Worm (Caenorhabditis elegans) whole organism, L4 larva: ENCODE measurements around the gene C06E1.9.

ENCODE experiments used
- F49E8.2 ChIP-seq: sonication (generic microtip); optimal IDR thresholded peaks from 2 replicates; lab custom pipeline; 2016; ENCODE audit warnings: missing compliant biosample characterization, mild to moderate bottlenecking, missing genetic modification characterization, borderline replicate concordance
- aly-2 ChIP-seq: sonication (generic microtip); optimal IDR thresholded peaks from 2 replicates; lab custom pipeline; 2018; ENCODE audit warnings: missing biosample characterization, missing genetic modification characterization
- ama-1 ChIP-seq: fragments of 150-350 bp; optimal IDR thresholded peaks from 2 replicates; lab custom pipeline; 2014; ENCODE audit warnings: inconsistent platforms, mixed read lengths
- nhr-11 ChIP-seq: fragments of 150-350 bp; optimal IDR thresholded peaks from 2 replicates; lab custom pipeline; 2014; ENCODE audit warnings: missing biosample characterization, missing genetic modification characterization
- rbr-2 ChIP-seq: sonication (generic microtip); optimal IDR thresholded peaks from 2 replicates; lab custom pipeline; 2016; ENCODE audit warnings: missing genotype, missing genetic modification characterization, missing compliant biosample characterization

DNA sequence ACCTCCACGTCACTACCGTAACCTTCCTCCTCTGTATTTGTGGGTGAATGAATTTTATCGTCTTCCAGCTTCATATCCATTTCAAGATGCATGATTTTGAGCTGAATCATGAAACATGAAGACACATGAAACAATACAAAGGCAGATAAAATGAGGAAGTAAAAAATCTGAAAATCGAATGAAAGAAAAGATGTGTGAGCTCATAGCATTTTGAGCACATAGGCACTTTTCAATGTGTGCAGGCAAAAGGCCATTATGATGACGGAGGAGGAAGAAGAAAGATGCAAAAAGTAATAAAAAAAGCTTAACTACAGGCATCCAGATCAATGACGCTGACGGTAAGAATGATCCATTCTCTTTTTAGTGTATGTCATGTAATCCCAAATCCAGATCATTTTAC is 11.8 kb downstream of the C06E1.9 start, which contains the start of gene ztf-30:
- TF ChIP-seq rbr-2 (tag; lab: Kevin White, UChicago), result no peak
- TF ChIP-seq aly-2 (tag; lab: Kevin White, UChicago), result no peak
- TF ChIP-seq nhr-11, result no peak
- no peak for TF ChIP-seq ama-1 (lab: Kevin White, UChicago)
- TF ChIP-seq F49E8.2 (tag; lab: Kevin White, UChicago), result no peak
